In genomic region chr3R:28681834-28682464, dm6 we compare ENCODE assay signal across 5 fruit fly cellular contexts.
TF ChIP-seq lines count a peak whose summit lies in the region.

No protein-coding gene starts in this region.

- no peak for TF ChIP-seq CTCF in whole organism, embryonic (GFP tag; optimal IDR thresholded peaks at IDR 0.05; lab: Kevin White, UChicago)

TF ChIP-seq in whole organism, adult, 20 proteins besides CTCF, POLR2A, EP300 and RAD21 (continues in another document):
- no peak for TF ChIP-seq toe (GFP tag; optimal IDR thresholded peaks at IDR 0.05; lab: Kevin White, UChicago)
- TF ChIP-seq bab1 (GFP tag; optimal IDR thresholded peaks at IDR 0.05; lab: Kevin White, UChicago): no peak
- TF ChIP-seq tj (GFP tag; optimal IDR thresholded peaks at IDR 0.05; lab: Kevin White, UChicago): peak; percentile 38
- TF ChIP-seq CG14711 (tag; optimal IDR thresholded peaks at IDR 0.05; lab: Kevin White, UChicago): no peak
- peak; percentile 4 for TF ChIP-seq kay (GFP tag; lab: Kevin White, UChicago; ENCODE audit: borderline replicate concordance)
- TF ChIP-seq CG5204 (GFP tag; optimal IDR thresholded peaks at IDR 0.05; lab: Kevin White, UChicago): no peak
- TF ChIP-seq cnc (optimal IDR thresholded peaks at IDR 0.05; lab: Kevin White, UChicago): no peak
- TF ChIP-seq CG1620 (GFP tag; optimal IDR thresholded peaks at IDR 0.05; lab: Kevin White, UChicago): no peak
- TF ChIP-seq CG12768 (GFP tag; optimal IDR thresholded peaks at IDR 0.05; lab: Kevin White, UChicago): peak; percentile 72
- TF ChIP-seq Clk (GFP tag; optimal IDR thresholded peaks at IDR 0.05; lab: Kevin White, UChicago): no peak
- TF ChIP-seq CG11617 (GFP tag; optimal IDR thresholded peaks at IDR 0.05; lab: Kevin White, UChicago): no peak
- TF ChIP-seq ovo (GFP tag; optimal IDR thresholded peaks at IDR 0.05; lab: Kevin White, UChicago): no peak
- no peak for TF ChIP-seq CG7101 (tag; optimal IDR thresholded peaks at IDR 0.05; lab: Kevin White, UChicago)
- peak; percentile 46 for TF ChIP-seq cic (GFP tag; optimal IDR thresholded peaks at IDR 0.05; lab: Kevin White, UChicago)
- TF ChIP-seq CG7045 (GFP tag; optimal IDR thresholded peaks at IDR 0.05; lab: Kevin White, UChicago): no peak
- no peak for TF ChIP-seq pad (GFP tag; optimal IDR thresholded peaks at IDR 0.05; lab: Kevin White, UChicago)
- no peak for TF ChIP-seq CG33017 (tag; optimal IDR thresholded peaks at IDR 0.05; lab: Kevin White, UChicago)
- no peak for TF ChIP-seq Crg-1 (GFP tag; optimal IDR thresholded peaks at IDR 0.05; lab: Kevin White, UChicago)
- no peak for TF ChIP-seq Hr96 (GFP tag; optimal IDR thresholded peaks at IDR 0.05; lab: Kevin White, UChicago)

TF ChIP-seq in whole organism, embryonic, 481 proteins besides CTCF, POLR2A, EP300 and RAD21 (continues in another document):
- TF ChIP-seq CG7372 (GFP tag; IDR thresholded peaks at IDR 0.05; lab: Robert Waterston, UW): no peak
- peak; percentile 33; the same call in 1 of the 3 replicates for TF ChIP-seq so (GFP tag; IDR thresholded peaks at IDR 0.05; lab: Robert Waterston, UW)
- peak; percentile 75 for TF ChIP-seq oc (tag; optimal IDR thresholded peaks at IDR 0.05; lab: Kevin White, UChicago)
- no peak for TF ChIP-seq CG10979 (tag; optimal IDR thresholded peaks at IDR 0.05; lab: Kevin White, UChicago)
- TF ChIP-seq ci (GFP tag; IDR thresholded peaks at IDR 0.05; lab: Robert Waterston, UW): 0 out of 3 replicates have a peak, but pooled peaks have one; percentile 29
- TF ChIP-seq CG16813 (GFP tag; IDR thresholded peaks at IDR 0.05; lab: Robert Waterston, UW; ENCODE audit: partially characterized antibody): 0 out of 3 replicates have a peak, but pooled peaks have one; percentile 23
- TF ChIP-seq CG13287 (GFP tag; IDR thresholded peaks at IDR 0.05; lab: Robert Waterston, UW; ENCODE audit: partially characterized antibody): 0 out of 2 replicates have a peak, but pooled peaks have one; percentile 10
- TF ChIP-seq Gug (GFP tag; IDR thresholded peaks at IDR 0.05; lab: Robert Waterston, UW): no peak
- peak; percentile 63 for TF ChIP-seq Deaf1 (tag; optimal IDR thresholded peaks at IDR 0.05; lab: Kevin White, UChicago)
- TF ChIP-seq HLH4C (GFP tag; IDR thresholded peaks at IDR 0.05; lab: Robert Waterston, UW; ENCODE audit: partially characterized antibody): 0 out of 3 replicates have a peak, but pooled peaks have one; percentile 37
- TF ChIP-seq CG5180 (GFP tag; optimal IDR thresholded peaks at IDR 0.05; lab: Kevin White, UChicago): peak; percentile 0
- no peak for TF ChIP-seq zfh2 (GFP tag; optimal IDR thresholded peaks at IDR 0.05; lab: Kevin White, UChicago)
- peak; percentile 13 for TF ChIP-seq cwo (GFP tag; optimal IDR thresholded peaks at IDR 0.05; lab: Kevin White, UChicago)
- 0 out of 2 replicates have a peak, but pooled peaks have one; percentile 15 for TF ChIP-seq vvl (GFP tag; IDR thresholded peaks at IDR 0.05; lab: Robert Waterston, UW)
- peak; percentile 78 for TF ChIP-seq Adf1 (GFP tag; IDR thresholded peaks at IDR 0.05; lab: Robert Waterston, UW)
- no peak for TF ChIP-seq tll (GFP tag; optimal IDR thresholded peaks at IDR 0.05; lab: Kevin White, UChicago)

TF ChIP-seq in whole organism, prepupa, 60 proteins besides CTCF, POLR2A, EP300 and RAD21:
- TF ChIP-seq fkh (GFP tag; optimal IDR thresholded peaks at IDR 0.05; lab: Kevin White, UChicago): no peak
- peak; percentile 57 for TF ChIP-seq Eip78C (GFP tag; lab: Kevin White, UChicago)
- peak; percentile 26; the same call in 1 of the 3 replicates for TF ChIP-seq eg (GFP tag; IDR thresholded peaks at IDR 0.05; lab: Robert Waterston, UW)
- TF ChIP-seq ss (GFP tag; optimal IDR thresholded peaks at IDR 0.05; lab: Kevin White, UChicago): peak in 1 of 2 experiments; percentile 12

TF ChIP-seq in whole organism, pupa, 21 proteins besides CTCF, POLR2A, EP300 and RAD21:
- TF ChIP-seq EcR (GFP tag; optimal IDR thresholded peaks at IDR 0.05; lab: Kevin White, UChicago): peak; percentile 41
- peak; percentile 47; the same call in 1 of the 2 replicates for TF ChIP-seq CG32121 (GFP tag; IDR thresholded peaks at IDR 0.05; lab: Robert Waterston, UW)
- TF ChIP-seq CG9948 (tag; optimal IDR thresholded peaks at IDR 0.05; lab: Kevin White, UChicago): no peak
- TF ChIP-seq Pif1B (GFP tag; optimal IDR thresholded peaks at IDR 0.05; lab: Kevin White, UChicago): no peak
- TF ChIP-seq CG4496 (GFP tag; IDR thresholded peaks at IDR 0.05; lab: Robert Waterston, UW): 0 out of 3 replicates have a peak, but pooled peaks have one; percentile 43
- peak; percentile 100 for TF ChIP-seq CG13204 (GFP tag; optimal IDR thresholded peaks at IDR 0.05; lab: Kevin White, UChicago)
TF ChIP-seq in whole organism, pupa: peak in this region for 4.

TF ChIP-seq in whole organism, wandering third instar larva, 38 proteins besides CTCF, POLR2A, EP300 and RAD21:
- TF ChIP-seq Rel (GFP tag; optimal IDR thresholded peaks at IDR 0.05; lab: Kevin White, UChicago) (no peak), Rel (tag; optimal IDR thresholded peaks at IDR 0.05; lab: Kevin White, UChicago) (peak; percentile 97), CG9705 (GFP tag; optimal IDR thresholded peaks at IDR 0.05; lab: Kevin White, UChicago) (no peak), HLH106 (tag; optimal IDR thresholded peaks at IDR 0.05; lab: Kevin White, UChicago) (no peak), Jra (GFP tag; optimal IDR thresholded peaks at IDR 0.05; lab: Kevin White, UChicago) (no peak), sage (GFP tag; optimal IDR thresholded peaks at IDR 0.05; lab: Kevin White, UChicago) (no peak), dsf (GFP tag; optimal IDR thresholded peaks at IDR 0.05; lab: Kevin White, UChicago; ENCODE audit: borderline replicate concordance) (no peak), Dfd (GFP tag; optimal IDR thresholded peaks at IDR 0.05; lab: Kevin White, UChicago) (no peak), Hr78 (GFP tag; optimal IDR thresholded peaks at IDR 0.05; lab: Kevin White, UChicago) (no peak), Vsx2 (GFP tag; optimal IDR thresholded peaks at IDR 0.05; lab: Kevin White, UChicago; ENCODE audit: partially characterized antibody) (no peak), GATAd (GFP tag; optimal IDR thresholded peaks at IDR 0.05; lab: Kevin White, UChicago) (no peak), Dif (GFP tag; optimal IDR thresholded peaks at IDR 0.05; lab: Kevin White, UChicago; ENCODE audit: partially characterized antibody) (peak; percentile 19), fru (GFP tag; optimal IDR thresholded peaks at IDR 0.05; lab: Kevin White, UChicago) (peak; percentile 23), N (GFP tag; optimal IDR thresholded peaks at IDR 0.05; lab: Kevin White, UChicago) (no peak), dl (GFP tag; optimal IDR thresholded peaks at IDR 0.05; lab: Kevin White, UChicago; ENCODE audit: insufficient read depth in 1 of 2, partially characterized antibody in 2 of 2) (no peak), dmrt93B (GFP tag; optimal IDR thresholded peaks at IDR 0.05; lab: Kevin White, UChicago) (no peak)
